Fruit fly (Drosophila melanogaster) whole organism, embryonic: ENCODE results near the gene Cand1.

Experiments
- Antp ChIP-seq: fragments of 200-800 bp; sonication (Bioruptor generic); optimal IDR thresholded peaks from 3 replicates; lab custom pipeline; 2016; ENCODE audit warnings: missing biosample characterization, missing genetic modification characterization
- Awh ChIP-seq: fragments of 200-800 bp; sonication (Bioruptor generic); IDR thresholded peaks from 2 replicates; pipeline ENCODE4, ENCODE4 v1.3.6; 2022; ENCODE audit warnings: missing biosample characterization, missing genetic modification characterization
- CG11696 ChIP-seq: fragments of 200-800 bp; sonication (Bioruptor generic); IDR thresholded peaks from 2 replicates; pipeline ENCODE4 v1.3.6; 2022; ENCODE audit warnings: missing biosample characterization, missing genetic modification characterization
- CG1233 ChIP-seq: fragments of 200-800 bp; sonication (Bioruptor generic); optimal IDR thresholded peaks from 4 replicates; lab custom pipeline; 2018; ENCODE audit warnings: missing biosample characterization, mild to moderate bottlenecking, missing genetic modification characterization
- CG12744 ChIP-seq: fragments of 200-800 bp; sonication (Bioruptor generic); optimal IDR thresholded peaks from 2 replicates; lab custom pipeline; 2016; ENCODE audit warnings: missing biosample characterization, missing genetic modification characterization
- CG14050 ChIP-seq: fragments of 200-800 bp; sonication (Bioruptor generic); IDR thresholded peaks from 3 replicates; pipeline ENCODE4 v1.3.6; 2022; ENCODE audit warnings: missing biosample characterization, missing genetic modification characterization
- CG14441 ChIP-seq: fragments of 200-800 bp; sonication (Bioruptor generic); IDR thresholded peaks from 2 replicates; pipeline ENCODE4 v1.3.6; 2022; ENCODE audit warnings: missing biosample characterization, missing genetic modification characterization
- CG17612 ChIP-seq: fragments of 200-800 bp; sonication (Bioruptor generic); IDR thresholded peaks from 2 replicates; pipeline ENCODE4 v1.3.6; 2022; ENCODE audit warnings: missing biosample characterization, missing genetic modification characterization
- CG17829 ChIP-seq: fragments of 200-800 bp; optimal IDR thresholded peaks from 2 replicates; lab custom pipeline; 2019; ENCODE audit warnings: missing biosample characterization, mild to moderate bottlenecking, missing genetic modification characterization, moderate library complexity
- CG1832 ChIP-seq: fragments of 200-800 bp; sonication (Bioruptor generic); optimal IDR thresholded peaks from 2 replicates; lab custom pipeline; 2017; ENCODE audit warnings: missing biosample characterization, mild to moderate bottlenecking, missing genetic modification characterization, inconsistent platforms
- CG2129 ChIP-seq: fragments of 200-800 bp; sonication (Bioruptor generic); IDR thresholded peaks from 2 replicates; pipeline ENCODE4 v1.3.6; 2022; ENCODE audit warnings: missing biosample characterization, missing genetic modification characterization; ENCODE audit not compliant: partially characterized antibody
- CG30431 ChIP-seq: fragments of 200-800 bp; sonication (Bioruptor generic); optimal IDR thresholded peaks from 2 replicates; lab custom pipeline; 2017; ENCODE audit warnings: missing biosample characterization, missing genetic modification characterization
- CG3995 ChIP-seq: fragments of 200-800 bp; sonication (Bioruptor generic); optimal IDR thresholded peaks from 3 replicates; lab custom pipeline; 2016; ENCODE audit warnings: missing biosample characterization, missing genetic modification characterization
- CG4328 ChIP-seq: fragments of 200-800 bp; sonication (Bioruptor generic); optimal IDR thresholded peaks from 3 replicates; lab custom pipeline; 2017; ENCODE audit warnings: missing biosample characterization, missing genetic modification reagents, missing genetic modification characterization
- CG6654 ChIP-seq: fragments of 200-800 bp; sonication (Bioruptor generic); optimal IDR thresholded peaks from 2 replicates; lab custom pipeline; 2017; ENCODE audit warnings: missing biosample characterization, mild to moderate bottlenecking, missing genetic modification characterization
- CG6791 ChIP-seq: fragments of 200-800 bp; sonication (Bioruptor generic); IDR thresholded peaks from 3 replicates; pipeline ENCODE4 v1.3.6; 2022; ENCODE audit warnings: missing biosample characterization, missing genetic modification characterization; ENCODE audit not compliant: partially characterized antibody
- CG7556 ChIP-seq: fragments of 200-800 bp; sonication (Bioruptor generic); optimal IDR thresholded peaks from 2 replicates; lab custom pipeline; 2017; ENCODE audit warnings: missing biosample characterization, mild to moderate bottlenecking, missing genetic modification characterization
- CG7963 ChIP-seq: fragments of 200-800 bp; sonication (Bioruptor generic); IDR thresholded peaks from 3 replicates; pipeline ENCODE4 v1.3.6; 2022; ENCODE audit warnings: missing biosample characterization, missing genetic modification characterization; ENCODE audit not compliant: partially characterized antibody
- CkIIα-i1 ChIP-seq: fragments of 200-800 bp; sonication (Bioruptor generic); IDR thresholded peaks from 2 replicates; pipeline ENCODE4 v1.3.6; 2022; ENCODE audit warnings: missing biosample characterization, missing genetic modification characterization
- D ChIP-seq, 2 experiments: fragments of 200-800 bp in 1 of 2; fragments of >200 bp in 1 of 2; sonication (Bioruptor generic) in 1 of 2; optimal IDR thresholded peaks; 2 replicates in 1 of 2; 3 replicates in 1 of 2; lab custom pipeline; 2017; ENCODE audit warnings: mild to moderate bottlenecking in 1 of 2, missing biosample characterization in 1 of 2, missing genetic modification characterization in 1 of 2, missing genetic modification reagents in 1 of 2
- Fer3 ChIP-seq: fragments of 200-800 bp; sonication (Bioruptor generic); optimal IDR thresholded peaks from 2 replicates; lab custom pipeline; 2018; ENCODE audit warnings: missing biosample characterization, mild to moderate bottlenecking, missing genetic modification characterization, moderate library complexity
- H2.0 ChIP-seq: fragments of 200-800 bp; sonication (Bioruptor generic); IDR thresholded peaks from 2 replicates; pipeline ENCODE4 v1.3.6; 2022; ENCODE audit warnings: missing biosample characterization, missing genetic modification characterization
- HLHmδ ChIP-seq: fragments of 200-800 bp; sonication (Bioruptor generic); optimal IDR thresholded peaks from 2 replicates; lab custom pipeline; 2018; ENCODE audit warnings: missing biosample characterization, mild to moderate bottlenecking, missing genetic modification characterization, moderate library complexity
- Hr39 ChIP-seq: fragments of >200 bp; optimal IDR thresholded peaks from 2 replicates; lab custom pipeline; 2017
- Kr ChIP-seq: fragments of 200-800 bp; sonication (Bioruptor generic); optimal IDR thresholded peaks from 2 replicates; lab custom pipeline; 2017; ENCODE audit warnings: missing biosample characterization, mild to moderate bottlenecking, missing genetic modification characterization
- Neu2 ChIP-seq: fragments of 200-800 bp; sonication (Bioruptor generic); optimal IDR thresholded peaks from 3 replicates; lab custom pipeline; 2016; ENCODE audit warnings: missing biosample characterization, missing genetic modification characterization, borderline replicate concordance
- Pdp1 ChIP-seq, 2 experiments: fragments of 200-800 bp; sonication (Bioruptor generic); optimal IDR thresholded peaks; 3 replicates each; lab custom pipeline; 2016; ENCODE audit warnings: missing biosample characterization in 2 of 2, missing genetic modification characterization in 2 of 2, mild to moderate bottlenecking in 1 of 2, moderate library complexity in 1 of 2
- abd-A ChIP-seq: fragments of 200-800 bp; sonication (Bioruptor generic); optimal IDR thresholded peaks from 3 replicates; lab custom pipeline; 2019; ENCODE audit warnings: missing biosample characterization, mild to moderate bottlenecking, missing genetic modification characterization, moderate library complexity
- bigmax ChIP-seq: fragments of 200-800 bp; sonication (Bioruptor generic); optimal IDR thresholded peaks from 2 replicates; lab custom pipeline; 2018; ENCODE audit warnings: missing biosample characterization, mild to moderate bottlenecking, missing genetic modification characterization
- bsh ChIP-seq, 2 experiments: fragments of 200-800 bp; sonication (Bioruptor generic); optimal IDR thresholded peaks; 2 replicates each; lab custom pipeline; 2017 to 2018; ENCODE audit warnings: mild to moderate bottlenecking in 2 of 2, missing biosample characterization in 2 of 2, missing genetic modification characterization in 2 of 2, moderate library complexity in 1 of 2
- btn ChIP-seq: fragments of 200-800 bp; sonication (Bioruptor generic); optimal IDR thresholded peaks from 2 replicates; lab custom pipeline; 2016; ENCODE audit warnings: missing biosample characterization, missing genetic modification characterization
- cg ChIP-seq: fragments of 200-800 bp; sonication (Bioruptor generic); optimal IDR thresholded peaks from 3 replicates; lab custom pipeline; 2019; ENCODE audit warnings: missing biosample characterization, mild to moderate bottlenecking, missing genetic modification characterization, moderate library complexity
- crp ChIP-seq, 2 experiments: fragments of 200-800 bp; sonication (Bioruptor generic); optimal IDR thresholded peaks; 2 replicates in 1 of 2; 3 replicates in 1 of 2; lab custom pipeline; 2017; ENCODE audit warnings: missing biosample characterization in 2 of 2, missing genetic modification characterization in 2 of 2, mild to moderate bottlenecking in 1 of 2, moderate library complexity in 1 of 2
- dysf ChIP-seq: fragments of 200-800 bp; sonication (Bioruptor generic); IDR thresholded peaks from 3 replicates; pipeline ENCODE4 v1.3.6; 2022; ENCODE audit warnings: missing biosample characterization, missing genetic modification characterization
- esg ChIP-seq: fragments of 200-800 bp; sonication (Bioruptor generic); conservative IDR thresholded peaks from 2 replicates; pipeline ENCODE4 v1.3.6; 2022; ENCODE audit warnings: missing biosample characterization, missing genetic modification characterization
- ftz-f1 ChIP-seq: fragments of 200-800 bp; sonication (Bioruptor generic); optimal IDR thresholded peaks from 2 replicates; lab custom pipeline; 2016; ENCODE audit warnings: missing biosample characterization, missing genetic modification characterization
- gce ChIP-seq: fragments of 200-800 bp; sonication (Bioruptor generic); IDR thresholded peaks from 3 replicates; pipeline ENCODE4 v1.3.6; 2022; ENCODE audit warnings: missing biosample characterization, missing genetic modification characterization
- luna ChIP-seq: fragments of 200-800 bp; sonication (Bioruptor generic); optimal IDR thresholded peaks from 2 replicates; lab custom pipeline; 2016; ENCODE audit warnings: missing biosample characterization, missing genetic modification characterization
- nau ChIP-seq: fragments of 200-800 bp; sonication (Bioruptor generic); optimal IDR thresholded peaks from 3 replicates; lab custom pipeline; 2017; ENCODE audit warnings: missing biosample characterization, mild to moderate bottlenecking, missing genetic modification characterization, missing genetic modification reagents
- nerfin-1 ChIP-seq: fragments of 200-800 bp; sonication (Bioruptor generic); optimal IDR thresholded peaks from 3 replicates; lab custom pipeline; 2019; ENCODE audit warnings: missing biosample characterization, mild to moderate bottlenecking, missing genetic modification characterization, moderate library complexity
- onecut ChIP-seq: fragments of 200-800 bp; sonication (Bioruptor generic); IDR thresholded peaks from 2 replicates; pipeline ENCODE4 v1.3.6; 2022; ENCODE audit warnings: missing biosample characterization, missing genetic modification characterization
- otp ChIP-seq: fragments of 200-800 bp; sonication (Bioruptor generic); IDR thresholded peaks from 3 replicates; pipeline ENCODE4, ENCODE4 v1.3.6; 2022; ENCODE audit warnings: missing biosample characterization, missing genetic modification characterization
- ranshi ChIP-seq: fragments of 200-800 bp; sonication (Bioruptor generic); IDR thresholded peaks from 2 replicates; pipeline ENCODE4 v1.3.6; 2022; ENCODE audit warnings: missing biosample characterization, missing genetic modification characterization
- schlank ChIP-seq: fragments of 200-800 bp; sonication (Bioruptor generic); optimal IDR thresholded peaks from 2 replicates; lab custom pipeline; 2018; ENCODE audit warnings: missing biosample characterization, mild to moderate bottlenecking, missing genetic modification characterization
- sqz ChIP-seq: fragments of 200-800 bp; sonication (Bioruptor generic); optimal IDR thresholded peaks from 3 replicates; lab custom pipeline; 2018; ENCODE audit warnings: missing biosample characterization, mild to moderate bottlenecking, missing genetic modification characterization
- sr ChIP-seq: fragments of 200-800 bp; sonication (Bioruptor generic); IDR thresholded peaks from 3 replicates; pipeline ENCODE4 v1.3.6; 2022; ENCODE audit warnings: missing biosample characterization, missing genetic modification characterization
- tgo ChIP-seq: fragments of 200-800 bp; sonication (Bioruptor generic); IDR thresholded peaks from 3 replicates; pipeline ENCODE4 v1.3.6; 2022; ENCODE audit warnings: missing biosample characterization, missing genetic modification characterization
- yki ChIP-seq: fragments of >200 bp; optimal IDR thresholded peaks from 3 replicates; lab custom pipeline; 2018

The Cand1 gene

dm6 chr2L:10387869-10388726 lies 25.6 kb upstream of the Cand1 start, which contains the start of gene da (continued):
- TF ChIP-seq Hr39 (lab: Kevin White, UChicago) (no peak), btn (no peak), ranshi (GFP tag; lab: Robert Waterston, UW) (0 out of 2 replicates have a peak, but pooled peaks have one; percentile 17), CG1233 (no peak), crp (GFP tag; optimal IDR thresholded peaks at IDR 0.05; lab: Kevin White, UChicago) (peak in 1 of 2 experiments; percentile 55), CG30431 (GFP tag; lab: Kevin White, UChicago) (no peak), bigmax (GFP tag; lab: Kevin White, UChicago) (peak; percentile 32), CG6791 (GFP tag; lab: Robert Waterston, UW) (peak; percentile 60; the same call in 1 of the 3 replicates), ftz-f1 (GFP tag; lab: Kevin White, UChicago) (no peak), dysf (peak; percentile 64; the same call in 2 of the 3 replicates), cg (GFP tag; lab: Kevin White, UChicago) (no peak), esg (peak; percentile 36; the same call in 1 of the 2 replicates), CG7556 (GFP tag; lab: Kevin White, UChicago) (peak; percentile 25), CG1832 (GFP tag; lab: Kevin White, UChicago) (no peak), onecut (GFP tag; lab: Robert Waterston, UW) (peak; percentile 49), Awh (peak; percentile 52; the same call in 1 of the 2 replicates), Antp (GFP tag; lab: Kevin White, UChicago) (peak; percentile 57), CG2129 (no peak), CG3995 (peak; percentile 63), CkIIα-i1 (GFP tag; lab: Robert Waterston, UW) (no peak), sr (GFP tag; lab: Robert Waterston, UW) (no peak), Kr (GFP tag; lab: Kevin White, UChicago) (no peak), Pdp1 (GFP tag; optimal IDR thresholded peaks at IDR 0.05; lab: Kevin White, UChicago) (peak; percentile 33 to 69), CG14441 (GFP tag; lab: Robert Waterston, UW) (peak; percentile 59), tgo (GFP tag; lab: Robert Waterston, UW) (peak; percentile 57; the same call in 1 of the 3 replicates), CG4328 (GFP tag; lab: Kevin White, UChicago) (no peak), otp (GFP tag; lab: Robert Waterston, UW) (no peak; the same call in 2 of the 3 replicates), bsh (GFP tag; optimal IDR thresholded peaks at IDR 0.05; lab: Kevin White, UChicago) (peak in 1 of 2 experiments; percentile 58), CG12744 (GFP tag; lab: Kevin White, UChicago) (peak; percentile 3), CG17829 (tag; lab: Kevin White, UChicago) (peak; percentile 76), CG14050 (GFP tag; lab: Robert Waterston, UW) (no peak), CG17612 (no peak), Fer3 (tag; lab: Kevin White, UChicago) (peak; percentile 65), nerfin-1 (peak; percentile 31), gce (GFP tag; lab: Robert Waterston, UW) (no peak; the same call in 2 of the 3 replicates), CG11696 (no peak), H2.0 (GFP tag; lab: Robert Waterston, UW) (peak; percentile 60), sqz (no peak), CG6654 (GFP tag; lab: Kevin White, UChicago) (no peak), yki (lab: Kevin White, UChicago) (no peak), abd-A (tag; lab: Kevin White, UChicago) (no peak), CG7963 (GFP tag; lab: Robert Waterston, UW) (peak; percentile 44; the same call in 1 of the 3 replicates), nau (GFP tag; lab: Kevin White, UChicago) (no peak), D (optimal IDR thresholded peaks at IDR 0.05; lab: Kevin White, UChicago) (no peak), D (GFP tag; optimal IDR thresholded peaks at IDR 0.05; lab: Kevin White, UChicago) (no peak), HLHmδ (GFP tag; lab: Kevin White, UChicago) (no peak), luna (GFP tag; lab: Kevin White, UChicago) (no peak), Neu2 (GFP tag; lab: Kevin White, UChicago) (no peak), schlank (peak; percentile 9)
